Worm (Caenorhabditis elegans) whole organism, L3 larva: ENCODE measurements around the gene bca-1.

Experiments
- R02D3.7 ChIP-seq: fragments of 150-350 bp; optimal IDR thresholded peaks from 2 replicates; lab custom pipeline; 2014; ENCODE audit warnings: missing biosample characterization, missing genetic modification characterization
- ZK546.5 ChIP-seq: sonication (generic microtip); optimal IDR thresholded peaks from 2 replicates; lab custom pipeline; 2017; ENCODE audit warnings: missing biosample characterization, missing genetic modification characterization
- aly-2 ChIP-seq: fragments of 150-350 bp; optimal IDR thresholded peaks from 2 replicates; lab custom pipeline; 2014; ENCODE audit warnings: missing biosample characterization, missing genetic modification characterization
- ama-1 ChIP-seq: fragments of 150-350 bp; optimal IDR thresholded peaks from 2 replicates; lab custom pipeline; 2018
- ceh-28 ChIP-seq: fragments of 150-350 bp; optimal IDR thresholded peaks from 2 replicates; lab custom pipeline; 2014; ENCODE audit warnings: missing biosample characterization, missing genetic modification reagents, missing genetic modification characterization
- ceh-82 ChIP-seq: fragments of 150-350 bp; optimal IDR thresholded peaks from 2 replicates; lab custom pipeline; 2014; ENCODE audit warnings: missing biosample characterization, missing genetic modification characterization
- daf-12 ChIP-seq: fragments of 150-350 bp; optimal IDR thresholded peaks from 2 replicates; lab custom pipeline; 2014; ENCODE audit warnings: missing biosample characterization, missing genetic modification reagents, missing genetic modification characterization
- egl-5 ChIP-seq: fragments of 150-350 bp; optimal IDR thresholded peaks from 2 replicates; lab custom pipeline; 2017; ENCODE audit warnings: missing biosample characterization, missing genetic modification reagents, missing genetic modification characterization, inconsistent platforms
- elt-2 ChIP-seq: sonication (generic microtip); optimal IDR thresholded peaks from 2 replicates; lab custom pipeline; 2016; ENCODE audit warnings: missing genetic modification reagents, mild to moderate bottlenecking, missing genetic modification characterization, missing compliant biosample characterization
- elt-3 ChIP-seq, 3 experiments: fragments of 150-350 bp in 1 of 3; sonication (generic microtip) in 2 of 3; optimal IDR thresholded peaks; 2 replicates in 2 of 3; 4 replicates in 1 of 3; lab custom pipeline; 2014 to 2017; ENCODE audit warnings: missing biosample characterization in 3 of 3, missing genetic modification characterization in 3 of 3
- eor-1 ChIP-seq, 2 experiments: fragments of 150-350 bp; optimal IDR thresholded peaks; 2 replicates each; lab custom pipeline; 2014 to 2018; ENCODE audit warnings: missing biosample characterization in 2 of 2, missing genetic modification characterization in 2 of 2
- fkh-10 ChIP-seq: sonication (generic microtip); optimal IDR thresholded peaks from 2 replicates; lab custom pipeline; 2017; ENCODE audit warnings: missing biosample characterization, missing genetic modification reagents, missing genetic modification characterization
- fkh-2 ChIP-seq: fragments of 150-350 bp; optimal IDR thresholded peaks from 2 replicates; lab custom pipeline; 2014; ENCODE audit warnings: missing biosample characterization, missing genetic modification reagents, missing genetic modification characterization
- fos-1 ChIP-seq: fragments of 150-350 bp; optimal IDR thresholded peaks from 2 replicates; lab custom pipeline; 2014; ENCODE audit warnings: missing biosample characterization, missing genetic modification characterization
- hmg-11 ChIP-seq: sonication (generic microtip); optimal IDR thresholded peaks from 2 replicates; lab custom pipeline; 2016; ENCODE audit warnings: missing genetic modification characterization, missing compliant biosample characterization
- lin-15B ChIP-seq: fragments of 150-350 bp; optimal IDR thresholded peaks from 2 replicates; lab custom pipeline; 2014; ENCODE audit warnings: missing biosample characterization, missing genetic modification characterization
- lsy-12 ChIP-seq: sonication (generic microtip); optimal IDR thresholded peaks from 2 replicates; lab custom pipeline; 2016; ENCODE audit warnings: mild to moderate bottlenecking, missing genetic modification characterization, missing compliant biosample characterization
- mdl-1 ChIP-seq: fragments of 150-350 bp; optimal IDR thresholded peaks from 2 replicates; lab custom pipeline; 2014; ENCODE audit warnings: missing biosample characterization, missing genetic modification characterization
- mml-1 ChIP-seq: fragments of 150-350 bp; sonication (generic microtip); optimal IDR thresholded peaks from 3 replicates; lab custom pipeline; 2014; ENCODE audit warnings: missing biosample characterization, missing genetic modification characterization
- nfya-1 ChIP-seq: sonication (generic microtip); optimal IDR thresholded peaks from 2 replicates; lab custom pipeline; 2017; ENCODE audit warnings: missing genetic modification characterization, mild to moderate bottlenecking, missing compliant biosample characterization, antibody characterized with exemption, moderate library complexity; ENCODE audit not compliant: insufficient read depth
- nhr-12 ChIP-seq: fragments of 150-350 bp; optimal IDR thresholded peaks from 2 replicates; lab custom pipeline; 2014; ENCODE audit warnings: missing biosample characterization, missing genetic modification characterization
- nhr-23 ChIP-seq: fragments of 150-350 bp; optimal IDR thresholded peaks from 2 replicates; lab custom pipeline; 2014; ENCODE audit warnings: missing biosample characterization, missing genetic modification reagents, missing genetic modification characterization
- nhr-237 ChIP-seq: fragments of 150-350 bp; optimal IDR thresholded peaks from 2 replicates; lab custom pipeline; 2014; ENCODE audit warnings: missing biosample characterization, missing genetic modification characterization
- nhr-25 ChIP-seq: sonication (generic microtip); optimal IDR thresholded peaks from 2 replicates; lab custom pipeline; 2017; ENCODE audit warnings: missing biosample characterization, missing genetic modification characterization
- nhr-28 ChIP-seq: fragments of 150-350 bp; optimal IDR thresholded peaks from 2 replicates; lab custom pipeline; 2014; ENCODE audit warnings: missing biosample characterization, missing genetic modification characterization
- nhr-43 ChIP-seq: sonication (generic microtip); optimal IDR thresholded peaks from 2 replicates; lab custom pipeline; 2016; ENCODE audit warnings: mild to moderate bottlenecking, missing genetic modification characterization, missing compliant biosample characterization; ENCODE audit not compliant: poor library complexity, severe bottlenecking
- nhr-77 ChIP-seq: fragments of 150-350 bp; optimal IDR thresholded peaks from 2 replicates; lab custom pipeline; 2014; ENCODE audit warnings: missing biosample characterization, missing genetic modification characterization
- pqm-1 ChIP-seq: fragments of 150-350 bp; optimal IDR thresholded peaks from 2 replicates; lab custom pipeline; 2017; ENCODE audit warnings: missing biosample characterization, missing genetic modification characterization, inconsistent platforms
- sea-2 ChIP-seq: fragments of 150-350 bp; sonication (generic microtip); optimal IDR thresholded peaks from 4 replicates; lab custom pipeline; 2014; ENCODE audit warnings: missing biosample characterization, missing genetic modification reagents, missing genetic modification characterization
- snpc-4 ChIP-seq: fragments of 150-350 bp; optimal IDR thresholded peaks from 2 replicates; lab custom pipeline; 2014; ENCODE audit warnings: missing biosample characterization, missing genetic modification characterization
- tbx-2 ChIP-seq: sonication (generic microtip); optimal IDR thresholded peaks from 2 replicates; lab custom pipeline; 2016; ENCODE audit warnings: mild to moderate bottlenecking, missing genetic modification characterization, missing compliant biosample characterization
- unc-39 ChIP-seq: sonication (generic microtip); optimal IDR thresholded peaks from 4 replicates; lab custom pipeline; 2017; ENCODE audit warnings: missing biosample characterization, missing genetic modification characterization
- unc-62 ChIP-seq: fragments of 150-350 bp; sonication (generic microtip); optimal IDR thresholded peaks from 4 replicates; lab custom pipeline; 2014; ENCODE audit warnings: missing biosample characterization, missing genetic modification reagents, missing genetic modification characterization
- zag-1 ChIP-seq: fragments of 150-350 bp; optimal IDR thresholded peaks from 2 replicates; lab custom pipeline; 2014; ENCODE audit warnings: missing biosample characterization, missing genetic modification characterization
- ztf-11 ChIP-seq: fragments of 150-350 bp; optimal IDR thresholded peaks from 2 replicates; lab custom pipeline; 2014; ENCODE audit warnings: missing biosample characterization, missing genetic modification characterization
- ztf-4 ChIP-seq: fragments of 150-350 bp; optimal IDR thresholded peaks from 2 replicates; lab custom pipeline; 2014; ENCODE audit warnings: missing biosample characterization, missing genetic modification characterization

bca-1 gene

ce11 chrX:6173656-6174055, 30.9 kb downstream of the bca-1 start, which contains the start of gene T25B2.1:
T25B2.1 (plus strand) TSS chrX:6173956.
- TF ChIP-seq elt-2 = no peak
- TF ChIP-seq snpc-4 (tag; lab: Kevin White, UChicago) = no peak
- no peak for TF ChIP-seq ceh-28
- no peak for TF ChIP-seq elt-3 (tag; optimal IDR thresholded peaks at IDR 0.05; lab: Kevin White, UChicago)
- TF ChIP-seq nhr-12 = no peak
- TF ChIP-seq ama-1 (lab: Kevin White, UChicago) = no peak
- no peak for TF ChIP-seq nhr-28
- TF ChIP-seq nhr-25 (tag; lab: Kevin White, UChicago) = no peak
- no peak for TF ChIP-seq mml-1 (tag; lab: Kevin White, UChicago)
- TF ChIP-seq fos-1 (tag; lab: Kevin White, UChicago) = no peak
- no peak for TF ChIP-seq lsy-12 (tag; lab: Kevin White, UChicago)
- no peak for TF ChIP-seq eor-1 (tag; optimal IDR thresholded peaks at IDR 0.05; lab: Kevin White, UChicago)
- TF ChIP-seq mdl-1 = no peak
- no peak for TF ChIP-seq hmg-11
- TF ChIP-seq, all 47 proteins: peak for 0

ce11 chrX:6169252-6169651, 35.3 kb downstream of the bca-1 start, which contains the start of gene T25B2.2:
T25B2.2 (plus strand) TSS chrX:6169643.
- peak; percentile 42 for TF ChIP-seq pqm-1 (tag; lab: Kevin White, UChicago)
- TF ChIP-seq snpc-4 (tag; lab: Kevin White, UChicago) = no peak
- peak; percentile 86 for TF ChIP-seq elt-2

- TF ChIP-seq zag-1 (tag; lab: Kevin White, UChicago) (no peak), elt-2 (peak; percentile 61)
These were observed 37.2 kb downstream of the bca-1 start for ce11 chrX:6167376-6167775.

- TF ChIP-seq sea-2 (GFP tag; lab: Kevin White, UChicago) (no peak), ztf-4 (tag; lab: Kevin White, UChicago) (no peak), pqm-1 (tag; lab: Kevin White, UChicago) (no peak), aly-2 (no peak), nfya-1 (peak; percentile 47), nhr-77 (tag; lab: Kevin White, UChicago) (no peak), fkh-2 (tag; lab: Kevin White, UChicago) (no peak), nhr-23 (tag; lab: Kevin White, UChicago) (no peak)
These were observed 42.5 kb downstream of the bca-1 start for ce11 chrX:6162037-6162436.

- no peak for TF ChIP-seq unc-62 (GFP tag; lab: Kevin White, UChicago)
- no peak for TF ChIP-seq elt-2
- no peak for TF ChIP-seq fos-1 (tag; lab: Kevin White, UChicago)
- no peak for TF ChIP-seq lin-15B (tag; lab: Kevin White, UChicago)
- no peak for TF ChIP-seq nhr-12
- no peak for TF ChIP-seq daf-12
- TF ChIP-seq nhr-23 (tag; lab: Kevin White, UChicago) = no peak
- no peak for TF ChIP-seq ztf-11 (tag; lab: Kevin White, UChicago)
- TF ChIP-seq mdl-1 = no peak
- TF ChIP-seq unc-39 = no peak
- TF ChIP-seq mml-1 (tag; lab: Kevin White, UChicago) = no peak
- no peak for TF ChIP-seq hmg-11
- TF ChIP-seq ceh-82 = no peak
- TF ChIP-seq ZK546.5 = no peak
- TF ChIP-seq tbx-2 (tag; lab: Kevin White, UChicago) = no peak
- TF ChIP-seq nhr-43 = no peak
- no peak for TF ChIP-seq snpc-4 (tag; lab: Kevin White, UChicago)
- no peak for TF ChIP-seq R02D3.7 (tag; lab: Kevin White, UChicago)
- TF ChIP-seq ztf-4 (tag; lab: Kevin White, UChicago) = no peak
- TF ChIP-seq, all 47 proteins: peak for 0
These were observed 44.1 kb downstream of the bca-1 start, which contains the start of gene odd-2 for ce11 chrX:6160427-6160826. odd-2 (minus strand) TSS chrX:6160527.

- TF ChIP-seq elt-2 (no peak), hmg-11 (no peak), R02D3.7 (tag; lab: Kevin White, UChicago) (no peak), fkh-10 (GFP tag; lab: Kevin White, UChicago) (no peak), nhr-43 (no peak), nfya-1 (no peak), egl-5 (tag; lab: Kevin White, UChicago) (no peak), nhr-237 (tag; lab: Kevin White, UChicago) (no peak), nhr-28 (no peak), fkh-2 (tag; lab: Kevin White, UChicago) (no peak), tbx-2 (tag; lab: Kevin White, UChicago) (no peak), aly-2 (no peak), zag-1 (tag; lab: Kevin White, UChicago) (no peak), ama-1 (lab: Kevin White, UChicago) (no peak), ZK546.5 (no peak)
- TF ChIP-seq, all 47 proteins: peak for 0
These were observed 45.0 kb downstream of the bca-1 start for ce11 chrX:6159562-6159961.
